Fruit fly (Drosophila melanogaster): ENCODE data around the gene AP-1sigma.
A peak's percentile ranks its signal among the peaks of the same experiment; 100 is the strongest.

Gene AP-1sigma

DNA sequence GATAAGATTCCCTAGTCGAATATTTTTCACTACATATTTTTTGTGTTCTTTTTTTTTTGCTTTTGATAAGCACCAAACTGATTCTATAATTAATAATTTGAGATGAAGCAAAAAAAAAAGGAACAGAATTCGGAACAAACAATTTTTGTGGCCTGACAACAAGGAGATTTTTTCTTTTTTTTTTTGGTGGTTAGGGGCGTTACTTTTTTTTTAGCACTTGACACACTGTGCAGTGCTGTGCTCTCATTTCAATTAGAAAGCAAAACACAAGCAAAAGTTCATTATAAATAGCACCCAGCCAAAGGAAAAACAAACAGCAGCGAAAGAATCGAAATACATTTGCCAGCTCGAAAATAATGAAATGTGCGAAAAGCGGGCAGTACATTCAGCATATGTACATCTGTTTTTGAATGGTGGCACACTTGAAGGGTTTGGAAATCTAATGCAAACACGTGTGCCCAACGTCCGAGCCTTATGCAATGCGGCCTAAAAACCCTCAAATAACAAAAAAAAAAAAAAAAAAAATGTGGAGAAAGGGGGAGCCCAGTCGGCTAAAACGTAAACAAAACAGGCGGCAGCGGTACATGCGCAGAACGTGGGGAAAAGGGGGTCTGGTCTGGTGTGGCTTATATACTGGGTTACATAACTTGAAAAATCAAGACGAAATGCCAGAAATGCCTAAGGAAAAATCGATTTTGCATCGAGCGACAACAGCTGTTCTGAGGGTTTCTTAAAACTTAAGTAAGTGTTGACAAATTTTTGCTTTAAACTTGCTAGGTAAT lies 16.6 kb upstream of the AP-1sigma start:
- TF ChIP-seq vri (GFP tag; optimal IDR thresholded peaks at IDR 0.05) (peak; percentile 55), CG7368 (GFP tag; optimal IDR thresholded peaks at IDR 0.05) (no peak), Hr38 (GFP tag; optimal IDR thresholded peaks at IDR 0.05) (no peak), CG11762 (GFP tag; optimal IDR thresholded peaks at IDR 0.05; ENCODE audit: insufficient read depth) (no peak), CG11902 (GFP tag; optimal IDR thresholded peaks at IDR 0.05) (no peak), CG6163 (GFP tag; IDR thresholded peaks at IDR 0.05) (peak; percentile 43; the same call in 2 of the 3 replicates), Hr4 (GFP tag; optimal IDR thresholded peaks at IDR 0.05) (peak; percentile 53), CG32006 (GFP tag; optimal IDR thresholded peaks at IDR 0.05) (peak; percentile 44), CG4318 (GFP tag; optimal IDR thresholded peaks at IDR 0.05) (no peak), CG34406 (GFP tag; optimal IDR thresholded peaks at IDR 0.05) (no peak), CG11294 (GFP tag; IDR thresholded peaks at IDR 0.05) (0 out of 2 replicates have a peak, but pooled peaks have one; percentile 15), CG3032 (tag; optimal IDR thresholded peaks at IDR 0.05) (no peak), Eip93F (GFP tag; optimal IDR thresholded peaks at IDR 0.05) (no peak), fkh (GFP tag; optimal IDR thresholded peaks at IDR 0.05) (peak; percentile 29), acj6 (GFP tag; optimal IDR thresholded peaks at IDR 0.05) (no peak), fd85E (GFP tag; optimal IDR thresholded peaks at IDR 0.05) (no peak), CG8319 (GFP tag; optimal IDR thresholded peaks at IDR 0.05) (no peak), net (GFP tag; optimal IDR thresholded peaks at IDR 0.05) (peak; percentile 26), CG6808 (GFP tag; optimal IDR thresholded peaks at IDR 0.05) (no peak), CG6792 (GFP tag; optimal IDR thresholded peaks at IDR 0.05) (no peak), eg (GFP tag; IDR thresholded peaks at IDR 0.05) (peak; percentile 70), lz (GFP tag; optimal IDR thresholded peaks at IDR 0.05) (peak; percentile 38), spab (GFP tag; optimal IDR thresholded peaks at IDR 0.05) (no peak), Lpt (GFP tag; optimal IDR thresholded peaks at IDR 0.05) (no peak), dac (GFP tag; optimal IDR thresholded peaks at IDR 0.05) (no peak), fd59A (GFP tag; optimal IDR thresholded peaks at IDR 0.05) (no peak), topi (GFP tag; optimal IDR thresholded peaks at IDR 0.05) (peak; percentile 25), cyc (GFP tag; optimal IDR thresholded peaks at IDR 0.05) (peak; percentile 8), pdm3 (GFP tag; optimal IDR thresholded peaks at IDR 0.05) (peak; percentile 16), ss (GFP tag; optimal IDR thresholded peaks at IDR 0.05) (no peak), CG10669 (GFP tag; optimal IDR thresholded peaks at IDR 0.05) (no peak), Blimp-1 (GFP tag; optimal IDR thresholded peaks at IDR 0.05) (no peak), CG8632 (GFP tag; optimal IDR thresholded peaks at IDR 0.05) (no peak), OdsH (GFP tag; optimal IDR thresholded peaks at IDR 0.05) (peak; percentile 27), Hr39 (GFP tag; optimal IDR thresholded peaks at IDR 0.05) (peak; percentile 26), Smox (GFP tag; optimal IDR thresholded peaks at IDR 0.05) (no peak), Sox14 (GFP tag; optimal IDR thresholded peaks at IDR 0.05) (peak; percentile 28), svp (GFP tag) (peak; percentile 28), Sox102F (GFP tag; optimal IDR thresholded peaks at IDR 0.05) (no peak), Met (GFP tag; optimal IDR thresholded peaks at IDR 0.05) (peak; percentile 58), CG9139 (GFP tag; optimal IDR thresholded peaks at IDR 0.05) (no peak), Gug (GFP tag; IDR thresholded peaks at IDR 0.05) (no peak; the same call in 1 of the 2 replicates), achi (GFP tag; optimal IDR thresholded peaks at IDR 0.05) (peak; percentile 17), dsx (GFP tag; optimal IDR thresholded peaks at IDR 0.05; ENCODE audit: poor library complexity, severe bottlenecking) (no peak), Ets96B (tag; optimal IDR thresholded peaks at IDR 0.05) (no peak), CG8119 (GFP tag; IDR thresholded peaks at IDR 0.05) (peak; percentile 57; the same call in 2 of the 3 replicates), CG15336 (GFP tag; IDR thresholded peaks at IDR 0.05) (peak; percentile 56), Eip75B (GFP tag; optimal IDR thresholded peaks at IDR 0.05) (peak; percentile 34), salr (GFP tag; optimal IDR thresholded peaks at IDR 0.05) (peak in 1 of 2 experiments; percentile 29), CG1621 (tag; optimal IDR thresholded peaks at IDR 0.05) (no peak)

Measured in whole organism, prepupa.